Fruit fly (Drosophila melanogaster) whole organism, prepupa: ENCODE measurements around the gene Idh.

Experiments
- Blimp-1 ChIP-seq: fragments of 200-800 bp; sonication (Bioruptor generic); optimal IDR thresholded peaks from 3 replicates; lab custom pipeline; 2017; ENCODE audit warnings: missing biosample characterization, missing genetic modification characterization, mild to moderate bottlenecking, moderate library complexity, missing genetic modification reagents
- CG15336 ChIP-seq: fragments of 200-800 bp; sonication (Bioruptor generic); IDR thresholded peaks from 2 replicates; pipeline ENCODE4 v1.3.6; 2022; ENCODE audit warnings: missing biosample characterization, missing genetic modification characterization
- CG34406 ChIP-seq: fragments of 200-800 bp; sonication (Bioruptor generic); optimal IDR thresholded peaks from 3 replicates; lab custom pipeline; 2016; ENCODE audit warnings: missing biosample characterization, missing genetic modification characterization
- CG6792 ChIP-seq: fragments of 200-800 bp; sonication (Bioruptor generic); optimal IDR thresholded peaks from 3 replicates; lab custom pipeline; 2016; ENCODE audit warnings: missing biosample characterization, missing genetic modification characterization
- CG6808 ChIP-seq: fragments of 200-800 bp; sonication (Bioruptor generic); optimal IDR thresholded peaks from 3 replicates; lab custom pipeline; 2017; ENCODE audit warnings: missing biosample characterization, missing genetic modification characterization, mild to moderate bottlenecking, moderate library complexity, missing genetic modification reagents
- Eip75B ChIP-seq: fragments of 200-800 bp; sonication (Bioruptor generic); optimal IDR thresholded peaks from 3 replicates; lab custom pipeline; 2016; ENCODE audit warnings: missing biosample characterization, missing genetic modification characterization
- Eip78C ChIP-seq: fragments of 200-800 bp; sonication (Bioruptor generic); peaks from one replicate; lab custom pipeline; 2016; ENCODE audit warnings: missing biosample characterization, missing genetic modification characterization
- Lpt ChIP-seq: fragments of 200-800 bp; sonication (Bioruptor generic); optimal IDR thresholded peaks from 3 replicates; lab custom pipeline; 2016; ENCODE audit warnings: missing biosample characterization, missing genetic modification characterization
- acj6 ChIP-seq: fragments of 200-800 bp; sonication (Bioruptor generic); optimal IDR thresholded peaks from 3 replicates; lab custom pipeline; 2016; ENCODE audit warnings: missing biosample characterization, missing genetic modification characterization
- salr ChIP-seq, 2 experiments: fragments of 200-800 bp; sonication (Bioruptor generic); optimal IDR thresholded peaks; 3 replicates each; lab custom pipeline; 2016 to 2018; ENCODE audit warnings: missing biosample characterization in 2 of 2, missing genetic modification characterization in 2 of 2, mild to moderate bottlenecking in 1 of 2

DNA sequence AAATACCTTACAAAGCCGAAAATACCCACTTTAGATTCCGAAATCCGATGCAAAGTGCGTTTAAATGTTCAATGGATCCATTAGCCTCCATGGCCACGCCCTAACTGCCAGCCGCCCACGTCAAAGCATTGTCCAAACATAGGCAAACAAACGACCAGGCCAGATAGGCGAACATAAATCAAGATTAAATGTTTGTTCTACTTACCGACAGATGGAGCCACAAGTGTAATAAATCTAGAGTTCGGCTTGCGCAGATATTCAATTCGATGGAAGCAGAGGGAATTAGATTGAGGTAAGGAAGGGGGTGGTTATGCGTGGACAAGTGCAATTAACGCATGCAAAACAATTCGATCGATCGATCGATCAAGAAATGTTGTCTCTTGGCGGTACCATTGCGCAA lies 36.9 kb downstream of the Idh start:
- TF ChIP-seq Eip75B (GFP tag; lab: Kevin White, UChicago), result no peak
- no peak for TF ChIP-seq Blimp-1
- TF ChIP-seq CG15336 (GFP tag; lab: Robert Waterston, UW), result no peak
- no peak for TF ChIP-seq CG6808 (GFP tag; lab: Kevin White, UChicago)
- no peak for TF ChIP-seq CG6792 (GFP tag; lab: Kevin White, UChicago)
- TF ChIP-seq Lpt (GFP tag; lab: Kevin White, UChicago), result no peak
- no peak for TF ChIP-seq Eip78C
- no peak for TF ChIP-seq acj6 (GFP tag; lab: Kevin White, UChicago)
- TF ChIP-seq CG34406, result no peak
- no peak for TF ChIP-seq salr (GFP tag; optimal IDR thresholded peaks at IDR 0.05; lab: Kevin White, UChicago)
